Fruit fly (Drosophila melanogaster) Kc167 (cell line): ENCODE results near the gene Nplp2.

Experiments used
- Myc ChIP-seq: fragments of >200 bp; optimal IDR thresholded peaks from 2 replicates; lab custom pipeline; 2017; ENCODE audit warnings: missing external identifiers
- insv ChIP-seq: fragments of >200 bp; optimal IDR thresholded peaks from 3 replicates; lab custom pipeline; 2018; ENCODE audit warnings: missing external identifiers
- psq ChIP-seq: fragments of >200 bp; optimal IDR thresholded peaks from 2 replicates; lab custom pipeline; 2017; ENCODE audit warnings: missing external identifiers
- ttk ChIP-seq: sonication (Bioruptor generic); optimal IDR thresholded peaks from 2 replicates; lab custom pipeline; 2017; ENCODE audit warnings: missing external identifiers

DNA sequence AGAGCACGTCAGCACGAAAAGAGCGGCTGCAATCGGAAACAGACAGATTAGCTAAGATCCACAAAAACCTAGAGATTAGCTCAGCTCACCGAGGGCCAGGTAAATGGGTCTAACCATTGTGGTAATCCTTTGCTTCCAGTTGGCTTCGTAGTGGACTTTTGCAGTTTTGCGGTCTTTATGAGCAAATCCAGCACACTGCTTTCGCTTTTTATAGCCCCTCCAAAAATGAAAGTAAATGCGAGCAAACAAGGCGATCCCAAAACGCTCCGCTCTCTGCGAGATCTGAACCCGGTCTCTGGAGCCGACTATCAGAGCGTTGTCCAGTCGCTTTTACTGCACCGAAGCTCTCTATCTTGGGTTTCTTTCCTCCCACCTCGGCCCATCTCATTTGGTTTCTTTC, 25.0 kb downstream of the Nplp2 start, which contains the start of gene CG14107:
- TF ChIP-seq Myc (lab: Kevin White, UChicago): no peak
- TF ChIP-seq insv (lab: Kevin White, UChicago): no peak
- TF ChIP-seq psq (lab: Kevin White, UChicago): no peak
- no peak for TF ChIP-seq ttk (lab: Kevin White, UChicago)
